Worm (Caenorhabditis elegans): Measurements from ENCODE around the gene nhr-18.

nhr-18 gene

ce11 chrV:2226903-2227302, at the start of gene nhr-18:
Gene nhr-18 (plus strand): TSS chrV:2227203.
- no peak for TF ChIP-seq jun-1 (tag; optimal IDR thresholded peaks at IDR 0.05)
- TF ChIP-seq fkh-2 (tag; optimal IDR thresholded peaks at IDR 0.05): no peak

- TF ChIP-seq aly-2 (tag; optimal IDR thresholded peaks at IDR 0.05) (no peak), ceh-28 (tag; optimal IDR thresholded peaks at IDR 0.05) (no peak), ztf-11 (tag; optimal IDR thresholded peaks at IDR 0.05) (no peak), ztf-4 (tag; optimal IDR thresholded peaks at IDR 0.05) (no peak), ceh-16 (tag; optimal IDR thresholded peaks at IDR 0.05) (no peak), lsy-12 (tag; optimal IDR thresholded peaks at IDR 0.05) (no peak), sea-2 (GFP tag; optimal IDR thresholded peaks at IDR 0.05) (no peak), unc-62 (GFP tag; optimal IDR thresholded peaks at IDR 0.05) (no peak), ZK546.5 (tag; optimal IDR thresholded peaks at IDR 0.05) (no peak)
These were observed 49.7 kb upstream of the nhr-18 start, which contains the start of gene srbc-17 for ce11 chrV:2177307-2177764. Gene srbc-17 (plus strand): TSS chrV:2177714.

- TF ChIP-seq ceh-16 (tag; optimal IDR thresholded peaks at IDR 0.05): no peak
- TF ChIP-seq skn-1 (tag; optimal IDR thresholded peaks at IDR 0.05): no peak
- TF ChIP-seq nhr-28 (tag; optimal IDR thresholded peaks at IDR 0.05): no peak
These were observed 47.8 kb upstream of the nhr-18 start, which contains the start of gene cyp-33C1 for ce11 chrV:2179214-2179613. Gene cyp-33C1 (plus strand): TSS chrV:2179514.

DNA sequence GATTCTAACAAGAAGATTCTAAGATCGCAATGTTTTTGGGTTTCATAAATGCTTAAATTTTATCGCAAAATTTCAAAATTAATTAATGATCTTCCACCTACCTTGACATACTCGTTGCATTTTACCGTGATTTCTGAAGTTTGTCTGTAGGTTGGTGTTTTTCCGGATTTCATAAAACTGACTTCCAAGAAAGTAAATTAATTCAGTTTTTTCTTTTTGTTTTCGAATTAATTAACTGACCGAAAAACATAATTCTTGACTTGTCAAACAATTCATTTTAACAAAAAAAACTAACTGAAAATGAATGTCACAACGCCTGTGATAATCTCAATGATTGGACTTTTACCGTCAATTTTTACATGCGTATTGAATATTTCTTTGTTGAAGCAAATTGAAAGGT, 45.3 kb upstream of the nhr-18 start, which contains the start of gene srbc-16:
Gene srbc-16 (plus strand): TSS at position 301 of the 400 bp plus-strand sequence.
- TF ChIP-seq elt-2 (tag; optimal IDR thresholded peaks at IDR 0.05) (no peak), nhr-28 (tag; optimal IDR thresholded peaks at IDR 0.05) (no peak), eor-1 (tag; optimal IDR thresholded peaks at IDR 0.05) (no peak), nhr-76 (tag; optimal IDR thresholded peaks at IDR 0.05) (no peak), nhr-23 (tag; optimal IDR thresholded peaks at IDR 0.05) (no peak), pha-4 (tag; optimal IDR thresholded peaks at IDR 0.05) (no peak), unc-62 (GFP tag; optimal IDR thresholded peaks at IDR 0.05) (no peak), nfya-1 (tag; optimal IDR thresholded peaks at IDR 0.05; ENCODE audit: insufficient read depth) (no peak), ceh-16 (tag; optimal IDR thresholded peaks at IDR 0.05) (no peak), hmg-11 (tag; optimal IDR thresholded peaks at IDR 0.05) (no peak), daf-12 (tag; optimal IDR thresholded peaks at IDR 0.05) (no peak), nhr-77 (tag; optimal IDR thresholded peaks at IDR 0.05) (no peak), ceh-28 (tag; optimal IDR thresholded peaks at IDR 0.05) (no peak), lsy-12 (tag; optimal IDR thresholded peaks at IDR 0.05) (no peak), mdl-1 (tag; optimal IDR thresholded peaks at IDR 0.05) (no peak), nhr-25 (tag; optimal IDR thresholded peaks at IDR 0.05) (no peak), fkh-2 (tag; optimal IDR thresholded peaks at IDR 0.05) (no peak), pqm-1 (tag; optimal IDR thresholded peaks at IDR 0.05) (no peak), tbx-2 (tag; optimal IDR thresholded peaks at IDR 0.05) (no peak)

ce11 chrV:2183162-2183561, 43.8 kb upstream of the nhr-18 start, which contains the start of gene cyp-33C2:
Gene cyp-33C2 (plus strand): TSS chrV:2183488.
- TF ChIP-seq elt-2 (tag; optimal IDR thresholded peaks at IDR 0.05): no peak
- TF ChIP-seq mdl-1 (tag; optimal IDR thresholded peaks at IDR 0.05): no peak
- no peak for TF ChIP-seq nhr-28 (tag; optimal IDR thresholded peaks at IDR 0.05)
- no peak for TF ChIP-seq nhr-237 (tag; optimal IDR thresholded peaks at IDR 0.05)
- no peak for TF ChIP-seq hmg-11 (tag; optimal IDR thresholded peaks at IDR 0.05)
- TF ChIP-seq fkh-2 (tag; optimal IDR thresholded peaks at IDR 0.05): no peak
- no peak for TF ChIP-seq daf-12 (tag; optimal IDR thresholded peaks at IDR 0.05)
- no peak for TF ChIP-seq unc-39 (tag; optimal IDR thresholded peaks at IDR 0.05)
- TF ChIP-seq skn-1 (tag; optimal IDR thresholded peaks at IDR 0.05): no peak
- TF ChIP-seq elt-3 (tag; optimal IDR thresholded peaks at IDR 0.05): no peak
- TF ChIP-seq elt-1 (tag; optimal IDR thresholded peaks at IDR 0.05): no peak
- TF ChIP-seq jun-1 (tag; optimal IDR thresholded peaks at IDR 0.05): no peak
- no peak for TF ChIP-seq ama-1 (optimal IDR thresholded peaks at IDR 0.05)
- TF ChIP-seq R02D3.7 (tag; optimal IDR thresholded peaks at IDR 0.05): no peak
- no peak for TF ChIP-seq nfya-1 (tag; optimal IDR thresholded peaks at IDR 0.05; ENCODE audit: insufficient read depth)
- no peak for TF ChIP-seq nhr-23 (tag; optimal IDR thresholded peaks at IDR 0.05)
- no peak for TF ChIP-seq ceh-16 (tag; optimal IDR thresholded peaks at IDR 0.05)
- TF ChIP-seq nhr-76 (tag; optimal IDR thresholded peaks at IDR 0.05): no peak
- TF ChIP-seq nhr-43 (tag; optimal IDR thresholded peaks at IDR 0.05; ENCODE audit: poor library complexity, severe bottlenecking): no peak
